Fruit fly (Drosophila melanogaster): ENCODE data around the gene Jwa.

The Jwa gene

dm6 chr2L:18702721-18703488 is 2.6 kb downstream of the Jwa start, which contains the start of the genes CG10376 and CG10343 (continued):
- TF ChIP-seq CG10431 (GFP tag; optimal IDR thresholded peaks at IDR 0.05), result peak; percentile 67
- peak; percentile 65 for TF ChIP-seq CG4617 (GFP tag; optimal IDR thresholded peaks at IDR 0.05; ENCODE audit: borderline replicate concordance)
- TF ChIP-seq wek (GFP tag; optimal IDR thresholded peaks at IDR 0.05), result peak; percentile 35
- peak; percentile 81 for TF ChIP-seq CG9437 (GFP tag; optimal IDR thresholded peaks at IDR 0.05)
- TF ChIP-seq lov (optimal IDR thresholded peaks at IDR 0.05), result no peak
- no peak for TF ChIP-seq lov (GFP tag; IDR thresholded peaks at IDR 0.05)
- TF ChIP-seq CG11504 (tag; optimal IDR thresholded peaks at IDR 0.05), result peak; percentile 91
- TF ChIP-seq aop (GFP tag; IDR thresholded peaks at IDR 0.05), result no peak
- peak; percentile 66 for TF ChIP-seq CG14050 (GFP tag; IDR thresholded peaks at IDR 0.05)
- peak; percentile 85 for TF ChIP-seq CG7556 (GFP tag; optimal IDR thresholded peaks at IDR 0.05)
- peak; percentile 69; the same call in 1 of the 2 replicates for TF ChIP-seq peb (GFP tag; IDR thresholded peaks at IDR 0.05)
- peak; percentile 88 for TF ChIP-seq Fer2 (tag; optimal IDR thresholded peaks at IDR 0.05)
- peak; percentile 49 for TF ChIP-seq BEAF-32 (GFP tag; optimal IDR thresholded peaks at IDR 0.05)
- TF ChIP-seq Dref (GFP tag; IDR thresholded peaks at IDR 0.05), result peak; percentile 56
- TF ChIP-seq CG18599 (GFP tag; optimal IDR thresholded peaks at IDR 0.05), result peak; percentile 88
- TF ChIP-seq Elba2 (GFP tag; optimal IDR thresholded peaks at IDR 0.05), result peak; percentile 43
- peak; percentile 50 for TF ChIP-seq CG6254 (GFP tag; optimal IDR thresholded peaks at IDR 0.05)
- TF ChIP-seq lab (GFP tag; optimal IDR thresholded peaks at IDR 0.05), result peak; percentile 84
- TF ChIP-seq BtbVII (GFP tag; optimal IDR thresholded peaks at IDR 0.05), result peak; percentile 68
- TF ChIP-seq CG8478 (optimal IDR thresholded peaks at IDR 0.05), result peak; percentile 3
- peak; percentile 29 for TF ChIP-seq Jarid2 (GFP tag; optimal IDR thresholded peaks at IDR 0.05)
- peak; percentile 51 for TF ChIP-seq CrebB (tag; optimal IDR thresholded peaks at IDR 0.05)
- peak; percentile 98 for TF ChIP-seq CG15514 (GFP tag; optimal IDR thresholded peaks at IDR 0.05)
- peak; percentile 91 for TF ChIP-seq CG1602 (GFP tag; optimal IDR thresholded peaks at IDR 0.05)
- peak in 2 of 3 experiments; percentile 94 to 98 for TF ChIP-seq lola (GFP tag; optimal IDR thresholded peaks at IDR 0.05)
- peak; percentile 48; the same call in 1 of the 2 replicates for TF ChIP-seq CG10959 (GFP tag; IDR thresholded peaks at IDR 0.05)
- TF ChIP-seq h (optimal IDR thresholded peaks at IDR 0.05), result no peak
- TF ChIP-seq mam (GFP tag; optimal IDR thresholded peaks at IDR 0.05), result peak; percentile 69
- no peak for TF ChIP-seq ara (GFP tag; IDR thresholded peaks at IDR 0.05)
- peak; percentile 89 for TF ChIP-seq Nf-YC (tag; optimal IDR thresholded peaks at IDR 0.05)
- TF ChIP-seq wor (GFP tag; IDR thresholded peaks at IDR 0.05), result peak; percentile 83
- no peak for TF ChIP-seq sens-2 (GFP tag; IDR thresholded peaks at IDR 0.05)
- peak; percentile 49 for TF ChIP-seq CG8944 (GFP tag; optimal IDR thresholded peaks at IDR 0.05)
- no peak for TF ChIP-seq vnd (GFP tag; IDR thresholded peaks at IDR 0.05; ENCODE audit: partially characterized antibody)
- peak; percentile 39; the same call in 1 of the 3 replicates for TF ChIP-seq knrl (GFP tag; IDR thresholded peaks at IDR 0.05; ENCODE audit: partially characterized antibody)
- TF ChIP-seq CG11695 (GFP tag; IDR thresholded peaks at IDR 0.05), result peak; percentile 70; the same call in 1 of the 3 replicates
- peak; percentile 84 for TF ChIP-seq bbx (GFP tag; IDR thresholded peaks at IDR 0.05; ENCODE audit: partially characterized antibody)
- TF ChIP-seq Rx (GFP tag; IDR thresholded peaks at IDR 0.05), result peak; percentile 59
- peak; percentile 37 for TF ChIP-seq CG17186 (GFP tag; optimal IDR thresholded peaks at IDR 0.05)
- peak; percentile 93 for TF ChIP-seq grau (tag; optimal IDR thresholded peaks at IDR 0.05)
- TF ChIP-seq kay (GFP tag; optimal IDR thresholded peaks at IDR 0.05), result peak; percentile 86
- 0 out of 3 replicates have a peak, but pooled peaks have one; percentile 25 for TF ChIP-seq otp (GFP tag; IDR thresholded peaks at IDR 0.05)
- TF ChIP-seq CG17385 (GFP tag; optimal IDR thresholded peaks at IDR 0.05), result peak; percentile 79
- TF ChIP-seq CG15696 (tag; optimal IDR thresholded peaks at IDR 0.05), result peak; percentile 95

All from whole organism, embryonic.